Fruit fly (Drosophila melanogaster) whole organism, embryonic: Measurements from ENCODE around the gene CG2076.

Experiments used
- Adf1 ChIP-seq: fragments of 200-800 bp; sonication (Bioruptor generic); IDR thresholded peaks from 2 replicates; pipeline ENCODE4 v1.3.6; 2022; ENCODE audit warnings: missing biosample characterization, missing genetic modification characterization
- Atf-2 ChIP-seq: fragments of 200-800 bp; sonication (Bioruptor generic); optimal IDR thresholded peaks from 2 replicates; lab custom pipeline; 2016; ENCODE audit warnings: missing biosample characterization, missing genetic modification characterization
- Awh ChIP-seq: fragments of 200-800 bp; sonication (Bioruptor generic); IDR thresholded peaks from 2 replicates; pipeline ENCODE4, ENCODE4 v1.3.6; 2022; ENCODE audit warnings: missing biosample characterization, missing genetic modification characterization
- CG10147 ChIP-seq: fragments of 200-800 bp; sonication (Bioruptor generic); optimal IDR thresholded peaks from 2 replicates; lab custom pipeline; 2019; ENCODE audit warnings: missing biosample characterization, mild to moderate bottlenecking, missing genetic modification characterization, moderate library complexity
- CG10274 ChIP-seq: fragments of 200-800 bp; sonication (Bioruptor generic); optimal IDR thresholded peaks from 3 replicates; lab custom pipeline; 2017; ENCODE audit warnings: missing biosample characterization, mild to moderate bottlenecking, missing genetic modification characterization
- CG10366 ChIP-seq: fragments of 200-800 bp; sonication (Bioruptor generic); IDR thresholded peaks from 2 replicates; pipeline ENCODE4 v1.3.6; 2022; ENCODE audit warnings: missing biosample characterization, missing genetic modification characterization
- CG10959 ChIP-seq: fragments of 200-800 bp; sonication (Bioruptor generic); IDR thresholded peaks from 2 replicates; pipeline ENCODE4 v1.3.6; 2022; ENCODE audit warnings: missing biosample characterization, missing genetic modification characterization
- CG11093 ChIP-seq: fragments of 200-800 bp; sonication (Bioruptor generic); IDR thresholded peaks from 3 replicates; pipeline ENCODE4 v1.3.6; 2022; ENCODE audit warnings: missing biosample characterization, missing genetic modification characterization
- CG11504 ChIP-seq: fragments of 200-800 bp; sonication (Bioruptor generic); optimal IDR thresholded peaks from 3 replicates; lab custom pipeline; 2019; ENCODE audit warnings: missing biosample characterization, mild to moderate bottlenecking, missing genetic modification characterization, moderate library complexity
- CG12155 ChIP-seq: fragments of 200-800 bp; sonication (Bioruptor generic); optimal IDR thresholded peaks from 3 replicates; lab custom pipeline; 2016; ENCODE audit warnings: missing biosample characterization, missing genetic modification characterization
- CG15601 ChIP-seq: fragments of 200-800 bp; sonication (Bioruptor generic); optimal IDR thresholded peaks from 3 replicates; lab custom pipeline; 2019; ENCODE audit warnings: missing biosample characterization, mild to moderate bottlenecking, missing genetic modification characterization, moderate library complexity
- CG1603 ChIP-seq: fragments of 200-800 bp; sonication (Bioruptor generic); optimal IDR thresholded peaks from 2 replicates; lab custom pipeline; 2019; ENCODE audit warnings: missing biosample characterization, mild to moderate bottlenecking, missing genetic modification characterization, moderate library complexity
- CG16779 ChIP-seq: fragments of 200-800 bp; sonication (Bioruptor generic); IDR thresholded peaks from 2 replicates; pipeline ENCODE4 v1.3.6; 2022; ENCODE audit warnings: missing biosample characterization, missing genetic modification characterization
- CG17328 ChIP-seq: fragments of 200-800 bp; sonication (Bioruptor generic); IDR thresholded peaks from 2 replicates; pipeline ENCODE4 v1.3.6; 2022; ENCODE audit warnings: missing biosample characterization, missing genetic modification characterization
- CG17612 ChIP-seq: fragments of 200-800 bp; sonication (Bioruptor generic); IDR thresholded peaks from 2 replicates; pipeline ENCODE4 v1.3.6; 2022; ENCODE audit warnings: missing biosample characterization, missing genetic modification characterization
- CG1832 ChIP-seq: fragments of 200-800 bp; sonication (Bioruptor generic); optimal IDR thresholded peaks from 2 replicates; lab custom pipeline; 2017; ENCODE audit warnings: missing biosample characterization, mild to moderate bottlenecking, missing genetic modification characterization, inconsistent platforms
- CG32772 ChIP-seq: fragments of 200-800 bp; sonication (Bioruptor generic); IDR thresholded peaks from 2 replicates; pipeline ENCODE4 v1.3.6; 2022; ENCODE audit warnings: missing biosample characterization, missing genetic modification characterization
- CG4820 ChIP-seq: fragments of 200-800 bp; sonication (Bioruptor generic); optimal IDR thresholded peaks from 3 replicates; lab custom pipeline; 2016; ENCODE audit warnings: missing biosample characterization, missing genetic modification characterization
- CG6272 ChIP-seq: fragments of 200-800 bp; sonication (Bioruptor generic); IDR thresholded peaks from 2 replicates; pipeline ENCODE4 v1.3.6; 2022; ENCODE audit warnings: missing biosample characterization, missing genetic modification characterization
- CG6683 ChIP-seq: fragments of 200-800 bp; sonication (Bioruptor generic); optimal IDR thresholded peaks from 2 replicates; lab custom pipeline; 2017; ENCODE audit warnings: missing biosample characterization, mild to moderate bottlenecking, missing genetic modification characterization, missing genetic modification reagents
- CG6854 ChIP-seq: fragments of 200-800 bp; sonication (Bioruptor generic); optimal IDR thresholded peaks from 3 replicates; lab custom pipeline; 2017; ENCODE audit warnings: missing biosample characterization, mild to moderate bottlenecking, missing genetic modification characterization
- CG7357 ChIP-seq: fragments of 200-800 bp; sonication (Bioruptor generic); IDR thresholded peaks from 3 replicates; pipeline ENCODE4 v1.3.6; 2022; ENCODE audit warnings: missing biosample characterization, missing genetic modification characterization
- CG8924 ChIP-seq: fragments of 200-800 bp; optimal IDR thresholded peaks from 3 replicates; lab custom pipeline; 2019; ENCODE audit warnings: missing biosample characterization, mild to moderate bottlenecking, missing genetic modification characterization, moderate library complexity
- CG9215 ChIP-seq: fragments of 200-800 bp; sonication (Bioruptor generic); IDR thresholded peaks from 2 replicates; pipeline ENCODE4 v1.3.6; 2022; ENCODE audit warnings: missing biosample characterization, missing genetic modification characterization
- Camta ChIP-seq: fragments of 200-800 bp; sonication (Bioruptor generic); optimal IDR thresholded peaks from 2 replicates; lab custom pipeline; 2016; ENCODE audit warnings: missing biosample characterization, missing genetic modification characterization
- Gsc ChIP-seq: fragments of 200-800 bp; sonication (Bioruptor generic); IDR thresholded peaks from 2 replicates; pipeline ENCODE4 v1.3.6; 2022; ENCODE audit warnings: missing biosample characterization, missing genetic modification characterization
- HLHmδ ChIP-seq: fragments of 200-800 bp; sonication (Bioruptor generic); optimal IDR thresholded peaks from 2 replicates; lab custom pipeline; 2018; ENCODE audit warnings: missing biosample characterization, mild to moderate bottlenecking, missing genetic modification characterization, moderate library complexity
- Hand ChIP-seq: fragments of 200-800 bp; sonication (Bioruptor generic); optimal IDR thresholded peaks from 2 replicates; lab custom pipeline; 2017; ENCODE audit warnings: mild to moderate bottlenecking, missing biosample characterization, missing genetic modification reagents, missing genetic modification characterization
- Hey ChIP-seq: fragments of 200-800 bp; sonication (Bioruptor generic); optimal IDR thresholded peaks from 3 replicates; lab custom pipeline; 2018; ENCODE audit warnings: missing biosample characterization, mild to moderate bottlenecking, missing genetic modification characterization
- HmgD ChIP-seq: fragments of 200-800 bp; sonication (Bioruptor generic); optimal IDR thresholded peaks from 3 replicates; lab custom pipeline; 2016; ENCODE audit warnings: missing biosample characterization, missing genetic modification characterization
- Hr39 ChIP-seq: fragments of >200 bp; optimal IDR thresholded peaks from 2 replicates; lab custom pipeline; 2017
- MESR4 ChIP-seq: fragments of 200-800 bp; sonication (Bioruptor generic); optimal IDR thresholded peaks from 2 replicates; lab custom pipeline; 2018; ENCODE audit warnings: missing biosample characterization, mild to moderate bottlenecking, missing genetic modification characterization, moderate library complexity
- Nf-YA ChIP-seq: fragments of 200-800 bp; sonication (Bioruptor generic); IDR thresholded peaks from 2 replicates; pipeline ENCODE4 v1.3.6; 2022; ENCODE audit warnings: missing biosample characterization, missing genetic modification characterization
- PHDP ChIP-seq: fragments of 200-800 bp; sonication (Bioruptor generic); optimal IDR thresholded peaks from 3 replicates; lab custom pipeline; 2018; ENCODE audit warnings: missing biosample characterization, mild to moderate bottlenecking, missing genetic modification characterization, moderate library complexity
- Side ChIP-seq: fragments of 200-800 bp; sonication (Bioruptor generic); optimal IDR thresholded peaks from 2 replicates; lab custom pipeline; 2016; ENCODE audit warnings: missing biosample characterization, missing genetic modification characterization
- Sox100B ChIP-seq: fragments of 200-800 bp; sonication (Bioruptor generic); optimal IDR thresholded peaks from 3 replicates; lab custom pipeline; 2018; ENCODE audit warnings: missing biosample characterization, mild to moderate bottlenecking, missing genetic modification characterization
- Trl ChIP-seq, 3 experiments: fragments of >200 bp in 2 of 3; fragments of 200-800 bp in 1 of 3; sonication (Bioruptor generic) in 1 of 3; optimal IDR thresholded peaks; 2 replicates in 1 of 3; 3 replicates in 2 of 3; lab custom pipeline; 2016 to 2017; ENCODE audit warnings: missing biosample characterization in 1 of 3, missing genetic modification characterization in 1 of 3
- ara ChIP-seq: fragments of 200-800 bp; sonication (Bioruptor generic); IDR thresholded peaks from 2 replicates; pipeline ENCODE4 v1.3.6; 2022; ENCODE audit warnings: missing biosample characterization, missing genetic modification characterization
- bigmax ChIP-seq: fragments of 200-800 bp; sonication (Bioruptor generic); optimal IDR thresholded peaks from 2 replicates; lab custom pipeline; 2018; ENCODE audit warnings: missing biosample characterization, mild to moderate bottlenecking, missing genetic modification characterization
- bsh ChIP-seq, 2 experiments: fragments of 200-800 bp; sonication (Bioruptor generic); optimal IDR thresholded peaks; 2 replicates each; lab custom pipeline; 2017 to 2018; ENCODE audit warnings: mild to moderate bottlenecking in 2 of 2, missing biosample characterization in 2 of 2, missing genetic modification characterization in 2 of 2, moderate library complexity in 1 of 2
- chm ChIP-seq: fragments of 200-800 bp; sonication (Bioruptor generic); IDR thresholded peaks from 2 replicates; pipeline ENCODE4 v1.3.6; 2022; ENCODE audit warnings: missing biosample characterization, missing genetic modification characterization
- dysf ChIP-seq: fragments of 200-800 bp; sonication (Bioruptor generic); IDR thresholded peaks from 3 replicates; pipeline ENCODE4 v1.3.6; 2022; ENCODE audit warnings: missing biosample characterization, missing genetic modification characterization
- emc ChIP-seq: fragments of 200-800 bp; sonication (Bioruptor generic); optimal IDR thresholded peaks from 2 replicates; lab custom pipeline; 2016; ENCODE audit warnings: missing biosample characterization, missing genetic modification characterization
- her ChIP-seq: fragments of 200-800 bp; sonication (Bioruptor generic); optimal IDR thresholded peaks from 2 replicates; lab custom pipeline; 2016; ENCODE audit warnings: missing biosample characterization, missing genetic modification characterization
- mam ChIP-seq: fragments of 200-800 bp; sonication (Bioruptor generic); optimal IDR thresholded peaks from 3 replicates; lab custom pipeline; 2016; ENCODE audit warnings: missing biosample characterization, missing genetic modification characterization
- phol ChIP-seq: fragments of 200-800 bp; sonication (Bioruptor generic); optimal IDR thresholded peaks from 3 replicates; lab custom pipeline; 2018; ENCODE audit warnings: missing biosample characterization, mild to moderate bottlenecking, missing genetic modification characterization, moderate library complexity
- pzg ChIP-seq: fragments of 200-800 bp; sonication (Bioruptor generic); optimal IDR thresholded peaks from 3 replicates; lab custom pipeline; 2018; ENCODE audit warnings: missing biosample characterization, mild to moderate bottlenecking, missing genetic modification characterization, moderate library complexity
- rib ChIP-seq: fragments of 200-800 bp; sonication (Bioruptor generic); IDR thresholded peaks from 2 replicates; pipeline ENCODE4 v1.3.6; 2022; ENCODE audit warnings: missing biosample characterization, missing genetic modification characterization
- sqz ChIP-seq: fragments of 200-800 bp; sonication (Bioruptor generic); optimal IDR thresholded peaks from 3 replicates; lab custom pipeline; 2018; ENCODE audit warnings: missing biosample characterization, mild to moderate bottlenecking, missing genetic modification characterization
- tio ChIP-seq: fragments of 200-800 bp; sonication (Bioruptor generic); optimal IDR thresholded peaks from 2 replicates; lab custom pipeline; 2017; ENCODE audit warnings: missing biosample characterization, missing genetic modification characterization, inconsistent platforms
- tna ChIP-seq: fragments of 200-800 bp; sonication (Bioruptor generic); IDR thresholded peaks from 2 replicates; pipeline ENCODE4 v1.3.6; 2022; ENCODE audit warnings: missing biosample characterization, missing genetic modification characterization; ENCODE audit not compliant: partially characterized antibody

The CG2076 gene

DNA sequence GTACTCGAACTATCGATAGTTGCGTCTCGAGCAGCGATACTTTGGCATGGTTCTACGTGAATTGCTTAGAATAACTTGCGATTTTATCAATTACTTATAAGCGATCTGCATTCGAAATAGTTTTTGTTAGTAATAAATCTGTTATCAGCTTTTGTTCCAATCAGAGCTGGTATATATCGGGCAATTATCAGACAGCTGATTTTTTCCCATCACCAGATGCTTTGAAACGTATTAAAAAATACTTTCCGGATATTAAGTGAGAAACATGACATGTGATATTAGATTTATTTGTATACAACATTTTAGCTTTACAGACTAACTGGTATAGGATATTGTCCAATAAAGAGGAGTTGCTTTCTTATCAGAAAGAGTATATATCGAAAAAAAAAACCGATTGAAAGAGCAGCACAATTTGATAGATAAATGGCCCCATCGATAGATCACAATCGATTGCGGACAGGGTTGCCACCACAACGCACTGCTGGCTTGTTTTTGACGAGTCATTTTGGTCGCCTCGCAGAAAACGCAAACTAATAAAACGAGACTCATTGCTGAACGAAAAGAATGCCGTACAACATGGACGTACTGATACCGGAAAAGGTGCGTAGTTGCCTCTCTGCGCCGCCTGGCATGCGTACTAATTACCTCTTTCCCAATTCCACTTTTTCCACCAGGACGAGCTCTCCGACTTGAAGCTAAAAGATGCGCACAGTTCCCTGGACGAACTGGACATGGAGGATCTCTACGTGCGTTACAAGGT lies 34.9 kb downstream of the CG2076 start, which contains the start of gene Rpt3 (continued):
- no peak for TF ChIP-seq CG15601
- TF ChIP-seq CG6683 (GFP tag; lab: Kevin White, UChicago) = no peak
- TF ChIP-seq Sox100B (GFP tag; lab: Kevin White, UChicago) = no peak
- no peak for TF ChIP-seq dysf (GFP tag; lab: Robert Waterston, UW)
- no peak for TF ChIP-seq tna (GFP tag; lab: Robert Waterston, UW)
- no peak for TF ChIP-seq her
- no peak for TF ChIP-seq tio (GFP tag; lab: Kevin White, UChicago)
- TF ChIP-seq emc (GFP tag; lab: Kevin White, UChicago) = no peak
- TF ChIP-seq bigmax = no peak
- TF ChIP-seq HLHmδ (GFP tag; lab: Kevin White, UChicago) = no peak
- TF ChIP-seq mam (GFP tag; lab: Kevin White, UChicago) = peak; percentile 0
- no peak for TF ChIP-seq Atf-2 (GFP tag; lab: Kevin White, UChicago)
- 0 out of 2 replicates have a peak, but pooled peaks have one; percentile 9 for TF ChIP-seq CG32772 (GFP tag; lab: Robert Waterston, UW)
- no peak for TF ChIP-seq CG1832
- no peak for TF ChIP-seq CG17328 (GFP tag; lab: Robert Waterston, UW)
- no peak for TF ChIP-seq CG1603 (tag; lab: Kevin White, UChicago)
- TF ChIP-seq CG10147 (GFP tag; lab: Kevin White, UChicago) = no peak
- no peak for TF ChIP-seq CG17612 (GFP tag; lab: Robert Waterston, UW)
- TF ChIP-seq bsh (GFP tag; optimal IDR thresholded peaks at IDR 0.05; lab: Kevin White, UChicago) = no peak
- no peak for TF ChIP-seq Awh
- TF ChIP-seq sqz = no peak
- TF ChIP-seq PHDP (tag; lab: Kevin White, UChicago) = no peak
- no peak for TF ChIP-seq chm (GFP tag; lab: Robert Waterston, UW)
- no peak for TF ChIP-seq CG11093
- TF ChIP-seq rib (GFP tag; lab: Robert Waterston, UW) = no peak
- no peak for TF ChIP-seq CG9215 (GFP tag; lab: Robert Waterston, UW)
- TF ChIP-seq CG7357 = no peak
- no peak for TF ChIP-seq CG10959
- peak; percentile 78 for TF ChIP-seq MESR4 (GFP tag; lab: Kevin White, UChicago)
- TF ChIP-seq CG12155 (GFP tag; lab: Kevin White, UChicago) = no peak
- no peak for TF ChIP-seq CG6854 (GFP tag; lab: Kevin White, UChicago)
- TF ChIP-seq pzg = peak; percentile 36
- TF ChIP-seq Side = no peak
- TF ChIP-seq Trl (optimal IDR thresholded peaks at IDR 0.05; lab: Kevin White, UChicago) = no peak
- no peak for TF ChIP-seq Trl (GFP tag; optimal IDR thresholded peaks at IDR 0.05; lab: Kevin White, UChicago)
- no peak for TF ChIP-seq CG11504 (tag; lab: Kevin White, UChicago)
- TF ChIP-seq Hand = no peak
- no peak for TF ChIP-seq Adf1
- TF ChIP-seq CG10274 = no peak
- TF ChIP-seq Gsc = no peak
- no peak for TF ChIP-seq ara (GFP tag; lab: Robert Waterston, UW)
- no peak for TF ChIP-seq CG10366
- TF ChIP-seq phol (tag; lab: Kevin White, UChicago) = peak; percentile 33
- TF ChIP-seq Nf-YA (GFP tag; lab: Robert Waterston, UW) = no peak
- TF ChIP-seq CG6272 (GFP tag; lab: Robert Waterston, UW) = no peak
- TF ChIP-seq CG16779 (GFP tag; lab: Robert Waterston, UW) = no peak
- TF ChIP-seq HmgD = no peak
- no peak for TF ChIP-seq CG4820
- TF ChIP-seq Hey (tag; lab: Kevin White, UChicago) = no peak
- no peak for TF ChIP-seq Camta (GFP tag; lab: Kevin White, UChicago)
- TF ChIP-seq CG8924 (tag; lab: Kevin White, UChicago) = no peak
- no peak for TF ChIP-seq Hr39 (lab: Kevin White, UChicago)
